Fruit fly (Drosophila melanogaster): Measurements from ENCODE around the gene chic.

The chic gene

DNA sequence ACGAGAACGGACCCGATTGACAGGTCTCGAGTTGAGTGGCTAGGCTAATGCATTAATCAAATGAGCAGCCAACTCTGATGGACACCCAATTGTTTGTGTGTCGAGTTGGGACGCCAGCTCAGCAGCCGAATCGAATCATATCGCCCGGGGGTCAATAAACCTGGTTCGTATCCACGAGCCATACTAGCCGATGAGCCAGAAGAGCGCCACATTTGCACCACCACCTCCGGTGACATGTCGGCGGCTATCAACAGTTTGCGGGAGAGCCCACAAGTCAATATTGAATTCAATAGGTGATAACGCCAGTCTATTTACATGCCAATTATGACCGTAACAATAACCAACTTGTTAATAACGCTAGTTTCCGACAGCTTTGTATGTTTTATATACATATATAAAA is 6.7 kb downstream of the chic start:
- TF ChIP-seq CG8478 (optimal IDR thresholded peaks at IDR 0.05) (no peak), CTCF (optimal IDR thresholded peaks at IDR 0.05) (no peak)

DNA sequence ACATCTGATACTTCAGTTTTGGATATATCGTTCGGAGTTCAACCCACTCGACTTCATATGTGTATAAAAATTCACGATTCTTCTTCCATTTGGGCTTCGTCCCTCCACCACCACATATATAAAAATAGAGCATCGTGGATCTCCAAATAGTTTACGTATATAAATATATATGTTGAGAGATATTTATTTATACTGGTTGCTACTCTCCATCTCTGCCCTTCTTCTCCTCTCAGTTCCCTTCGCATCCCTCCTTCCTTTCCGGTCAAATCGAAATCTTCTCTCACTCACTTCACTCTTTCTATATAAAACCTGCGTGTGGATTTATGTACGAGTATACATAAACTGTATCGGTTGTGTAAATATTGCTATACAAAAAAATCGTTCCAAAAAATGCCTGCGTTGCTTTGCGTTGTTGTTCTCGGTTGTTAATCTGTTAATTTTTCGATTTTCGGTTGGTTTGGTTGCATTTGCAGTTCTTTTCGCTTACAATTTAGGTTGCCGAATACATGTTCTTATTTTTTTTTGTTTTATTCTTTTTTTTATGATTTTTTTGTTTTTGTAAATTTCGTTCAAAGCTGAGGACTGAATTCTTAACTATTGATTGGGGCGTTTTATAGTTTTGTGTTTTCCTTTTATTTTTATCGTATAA is 8.1 kb downstream of the chic start:
- TF ChIP-seq CTCF (optimal IDR thresholded peaks at IDR 0.05), result no peak
- no peak for TF ChIP-seq CG8478 (optimal IDR thresholded peaks at IDR 0.05)

DNA sequence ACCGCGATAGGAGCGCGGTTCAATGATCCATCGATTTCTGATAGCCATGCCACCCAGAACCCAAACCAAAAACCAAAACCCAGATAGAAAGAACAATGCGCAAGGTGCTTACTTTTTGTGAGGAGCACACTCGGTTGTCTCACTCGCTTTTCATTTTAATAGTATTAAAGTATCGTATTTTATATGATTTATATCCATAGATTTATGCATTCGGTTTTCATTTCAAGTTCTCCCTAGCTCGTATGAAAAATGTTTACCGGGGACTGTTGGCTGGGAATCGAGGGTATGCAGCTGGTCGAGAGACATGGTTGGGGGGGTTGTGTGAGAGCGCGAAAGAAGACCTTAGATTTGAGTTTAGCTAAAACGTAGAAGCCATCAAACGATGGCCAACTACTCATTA is 8.8 kb downstream of the chic start:
- TF ChIP-seq CG8478 (optimal IDR thresholded peaks at IDR 0.05) (no peak), CTCF (optimal IDR thresholded peaks at IDR 0.05) (no peak)

DNA sequence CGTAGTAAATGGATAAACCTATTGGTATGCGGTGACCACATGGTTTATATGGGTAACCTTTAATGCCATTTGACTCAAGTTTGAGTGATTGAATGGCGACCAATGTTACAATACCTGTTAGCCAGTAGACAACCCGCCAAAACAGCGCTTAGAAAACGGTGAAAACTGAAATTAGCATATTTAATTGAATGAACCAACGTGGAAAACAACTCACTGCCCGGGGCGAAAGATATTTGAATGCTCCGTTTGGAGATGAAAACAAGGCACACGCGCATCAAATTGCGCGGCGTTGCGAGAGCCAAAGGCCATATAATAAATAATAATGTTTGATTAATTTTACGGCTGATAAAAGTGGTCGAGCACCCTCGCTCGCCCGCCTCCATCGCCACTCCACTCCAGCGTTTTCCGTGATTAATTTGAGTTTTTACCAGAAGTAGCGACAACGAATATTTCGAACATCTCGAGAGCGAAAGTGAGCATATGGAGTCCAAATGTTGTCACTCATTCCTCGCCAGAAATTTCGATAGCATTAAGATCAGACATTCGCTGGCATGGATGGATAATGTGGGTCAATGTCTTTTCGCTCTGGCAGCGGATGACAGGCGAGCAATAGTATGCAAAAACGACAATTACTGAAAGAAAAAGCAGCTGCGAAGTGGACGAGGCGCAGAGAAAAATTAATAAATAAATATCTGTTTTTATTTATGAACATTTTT is 9.6 kb downstream of the chic start:
- no peak for TF ChIP-seq CG8478 (optimal IDR thresholded peaks at IDR 0.05)
- no peak for TF ChIP-seq CTCF (optimal IDR thresholded peaks at IDR 0.05)

DNA sequence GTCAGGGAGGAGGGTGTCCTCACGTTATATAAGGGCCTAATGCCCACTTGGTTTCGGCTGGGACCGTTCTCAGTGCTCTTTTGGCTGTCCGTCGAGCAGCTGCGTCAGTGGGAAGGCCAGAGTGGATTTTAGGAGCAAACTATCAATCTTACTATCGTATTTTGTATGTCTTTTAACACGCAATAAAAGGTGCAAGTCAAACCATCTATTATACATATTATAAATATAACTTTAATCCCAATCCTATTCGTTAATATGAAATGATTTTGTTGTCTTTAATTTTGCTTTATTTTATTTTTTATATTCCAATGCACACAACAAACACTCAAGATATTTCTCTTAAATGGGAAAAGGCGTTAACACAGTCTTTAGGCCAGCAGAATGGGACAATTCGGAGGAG is 11.3 kb downstream of the chic start, which contains the start of gene Ucp4B:
Ucp4B (plus strand) TSS at position 301 of the 400 bp plus-strand sequence.
- TF ChIP-seq CTCF (optimal IDR thresholded peaks at IDR 0.05) (no peak), CG8478 (optimal IDR thresholded peaks at IDR 0.05) (no peak)

DNA sequence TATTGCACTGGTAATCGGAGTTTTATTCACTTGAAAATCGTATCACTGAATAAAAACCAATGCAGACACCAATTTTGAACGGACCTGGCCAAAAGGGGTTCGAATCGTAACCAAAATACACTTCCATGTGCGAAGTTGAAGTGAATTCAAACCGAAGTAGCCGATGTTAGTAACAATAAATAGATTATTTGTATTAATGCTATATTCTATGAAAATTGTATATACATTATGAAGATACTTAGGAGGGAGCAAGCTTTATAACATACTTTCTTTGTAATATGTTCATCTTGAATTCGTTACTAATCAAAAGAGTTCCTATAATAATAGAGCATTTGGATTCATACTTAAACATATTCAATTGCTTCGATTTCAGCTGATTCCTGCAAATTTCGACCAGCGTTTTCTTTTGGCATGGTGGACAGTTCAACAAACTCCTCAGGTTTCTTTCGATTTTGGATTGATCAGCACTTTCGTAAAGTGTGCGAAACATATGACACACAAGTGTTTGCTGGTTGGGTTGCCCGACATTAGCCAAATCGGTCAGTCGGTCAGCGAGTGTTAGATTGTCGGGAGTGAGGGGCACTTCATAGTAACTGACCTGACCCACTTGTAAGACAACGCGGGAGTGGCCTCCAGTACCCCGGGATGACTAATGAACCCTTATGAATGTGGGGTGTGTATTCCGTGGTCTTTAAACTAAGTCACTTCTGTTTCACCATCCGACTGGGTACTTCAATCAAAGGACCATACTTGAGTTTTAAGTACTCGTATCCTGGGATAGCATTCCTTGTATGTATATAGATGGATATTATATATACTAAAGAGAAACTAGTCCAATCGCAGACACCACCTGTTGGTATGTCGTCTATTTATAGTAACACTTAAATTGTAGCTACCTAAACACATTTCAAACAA is 12.9 kb downstream of the chic start, which contains the start of the genes CG13992 and Ucp4C:
CG13992 (minus strand) TSS at position 51 of the 915 bp plus-strand sequence.
Ucp4C (plus strand) TSS at position 865 of the 915 bp plus-strand sequence.
- no peak for TF ChIP-seq CTCF (optimal IDR thresholded peaks at IDR 0.05)

DNA sequence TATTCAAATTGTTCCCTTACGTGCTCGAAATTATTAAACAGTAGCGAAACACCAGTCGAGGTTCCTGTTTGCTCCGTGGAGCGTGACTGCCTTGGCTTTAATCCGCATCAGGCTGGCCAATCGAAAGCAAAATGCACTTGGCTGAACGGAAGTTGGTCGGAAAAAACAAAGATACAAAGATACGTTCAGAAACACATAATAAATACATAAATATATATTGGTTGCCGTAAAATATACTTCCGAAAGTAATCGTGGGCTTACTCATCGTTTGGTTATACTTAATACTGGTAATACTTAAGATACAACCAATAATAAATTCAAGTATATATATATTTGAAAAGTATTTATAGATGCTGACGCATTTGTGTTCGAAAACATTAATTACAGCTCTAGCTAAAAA is 16.0 kb downstream of the chic start, which contains the start of gene psd:
psd (minus strand) TSS at position 101 of the 400 bp plus-strand sequence.
- TF ChIP-seq CTCF (optimal IDR thresholded peaks at IDR 0.05) (no peak), CG8478 (optimal IDR thresholded peaks at IDR 0.05) (no peak)

DNA sequence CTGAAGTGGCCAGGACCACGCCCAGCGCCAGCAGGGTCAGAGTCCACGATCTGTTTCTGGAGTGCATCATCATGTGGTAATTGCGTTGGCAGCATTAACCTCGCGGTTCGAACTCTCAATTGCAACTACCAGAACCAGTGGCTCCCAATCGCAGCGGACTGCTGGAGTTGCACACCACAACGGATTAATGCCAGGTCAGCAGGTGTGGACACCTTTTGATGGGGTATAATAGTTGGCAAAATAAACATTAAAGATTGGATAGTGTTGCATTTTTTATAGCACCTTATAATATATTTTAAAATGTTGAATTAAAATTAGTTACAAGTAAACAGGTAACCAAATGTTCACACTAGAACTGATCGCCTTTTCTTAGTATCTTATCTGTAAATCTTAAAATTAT is 16.6 kb downstream of the chic start:
- TF ChIP-seq CG8478 (optimal IDR thresholded peaks at IDR 0.05) (no peak), CTCF (optimal IDR thresholded peaks at IDR 0.05) (no peak)

DNA sequence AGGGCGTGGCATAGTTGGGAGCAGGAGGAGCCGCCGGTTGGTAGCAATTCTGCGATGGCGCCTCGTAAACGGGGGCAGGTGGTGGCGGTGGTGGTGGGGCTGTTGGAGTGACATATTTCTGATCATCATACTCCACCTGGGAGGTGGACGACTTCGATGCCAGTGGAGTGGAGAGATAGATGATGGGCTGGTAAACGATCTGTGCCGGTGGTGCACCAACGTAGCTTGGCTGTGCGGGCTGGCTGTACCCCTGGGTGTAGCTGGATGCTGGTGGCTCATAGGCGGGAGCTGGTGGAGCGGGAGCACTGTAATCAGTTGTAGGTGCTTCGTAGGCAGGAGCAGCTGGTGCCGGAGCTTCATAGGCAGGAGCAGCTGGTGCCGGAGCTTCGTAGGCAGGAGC is 17.6 kb downstream of the chic start:
- TF ChIP-seq CTCF (optimal IDR thresholded peaks at IDR 0.05) (no peak), CG8478 (optimal IDR thresholded peaks at IDR 0.05) (no peak)

DNA sequence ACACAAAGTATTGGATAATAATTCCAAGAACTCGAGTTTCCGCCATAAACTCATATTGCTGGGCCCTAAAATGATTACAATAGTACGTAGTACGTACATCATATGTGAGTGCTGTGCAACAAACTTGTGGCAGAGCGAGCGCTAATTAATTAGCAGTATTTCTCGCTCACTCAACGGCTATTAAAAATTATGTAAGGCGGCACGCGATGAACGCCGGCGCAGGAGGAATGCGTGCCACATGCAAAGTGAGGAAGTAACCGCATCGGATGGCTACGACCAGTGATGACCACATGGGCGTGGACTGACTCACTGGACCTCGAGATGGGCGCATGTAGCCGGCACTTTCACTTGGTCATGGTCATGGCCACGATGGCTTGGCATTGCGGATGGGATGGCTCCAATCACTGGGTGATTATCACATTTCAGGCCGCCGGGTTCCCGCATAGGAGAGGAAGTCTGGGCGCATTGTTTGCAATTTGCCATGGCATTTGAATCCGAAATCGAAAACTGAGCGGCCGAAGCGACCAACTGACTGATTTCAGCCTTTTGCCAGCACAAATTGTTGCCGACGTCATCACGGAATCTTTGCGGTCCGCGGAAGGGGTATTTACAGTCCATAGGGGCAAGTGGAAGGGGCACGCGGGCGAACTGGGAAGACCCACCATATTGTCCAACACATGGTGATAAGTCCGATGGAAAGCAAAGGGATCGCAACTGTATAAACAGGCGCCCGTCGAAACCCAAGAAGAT is 19.5 kb downstream of the chic start:
- no peak for TF ChIP-seq CG8478 (optimal IDR thresholded peaks at IDR 0.05)
- no peak for TF ChIP-seq CTCF (optimal IDR thresholded peaks at IDR 0.05)

DNA sequence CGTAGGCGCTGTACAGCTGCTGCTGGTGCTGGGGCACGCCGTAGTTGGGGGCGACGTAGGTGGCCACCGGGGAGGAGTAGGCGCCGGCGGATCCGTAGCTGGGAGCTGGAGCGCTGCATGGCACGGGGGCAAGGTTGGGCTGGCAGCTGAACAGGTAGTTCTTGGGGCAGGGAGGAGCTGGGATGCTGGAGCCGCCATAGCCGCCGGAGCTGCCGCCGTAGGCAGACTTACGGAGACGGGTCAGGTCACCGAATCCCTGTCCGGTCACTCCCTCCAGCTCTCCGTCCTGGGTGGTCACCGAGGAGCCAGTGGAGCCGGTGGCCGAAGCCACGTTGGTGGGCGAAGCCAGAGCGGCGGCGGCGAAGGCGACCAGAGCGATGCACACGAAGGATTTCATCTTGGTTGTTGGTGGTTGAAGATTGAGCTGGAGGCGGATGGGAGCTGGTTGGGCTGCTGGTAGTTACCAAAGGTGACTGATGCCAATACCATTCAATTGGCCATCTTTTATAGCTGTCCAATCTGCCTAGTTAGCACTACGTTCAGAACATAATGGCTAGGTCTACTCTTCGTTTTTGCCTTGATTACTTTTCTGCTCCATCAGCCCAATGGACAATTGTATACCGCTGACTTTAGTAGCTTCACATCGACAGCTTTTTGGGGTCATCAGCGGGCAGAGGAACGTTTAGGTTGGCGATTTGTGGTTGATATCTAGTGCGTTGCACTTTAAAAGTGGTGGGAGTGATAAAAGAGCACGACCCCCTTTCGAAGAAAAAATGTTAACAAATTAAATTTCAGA is 20.8 kb downstream of the chic start, which contains the start of gene Vm26Aa:
Vm26Aa (minus strand) TSS at position 478 of the 796 bp plus-strand sequence.
- TF ChIP-seq CTCF (optimal IDR thresholded peaks at IDR 0.05), result no peak
- TF ChIP-seq CG8478 (optimal IDR thresholded peaks at IDR 0.05), result no peak

DNA sequence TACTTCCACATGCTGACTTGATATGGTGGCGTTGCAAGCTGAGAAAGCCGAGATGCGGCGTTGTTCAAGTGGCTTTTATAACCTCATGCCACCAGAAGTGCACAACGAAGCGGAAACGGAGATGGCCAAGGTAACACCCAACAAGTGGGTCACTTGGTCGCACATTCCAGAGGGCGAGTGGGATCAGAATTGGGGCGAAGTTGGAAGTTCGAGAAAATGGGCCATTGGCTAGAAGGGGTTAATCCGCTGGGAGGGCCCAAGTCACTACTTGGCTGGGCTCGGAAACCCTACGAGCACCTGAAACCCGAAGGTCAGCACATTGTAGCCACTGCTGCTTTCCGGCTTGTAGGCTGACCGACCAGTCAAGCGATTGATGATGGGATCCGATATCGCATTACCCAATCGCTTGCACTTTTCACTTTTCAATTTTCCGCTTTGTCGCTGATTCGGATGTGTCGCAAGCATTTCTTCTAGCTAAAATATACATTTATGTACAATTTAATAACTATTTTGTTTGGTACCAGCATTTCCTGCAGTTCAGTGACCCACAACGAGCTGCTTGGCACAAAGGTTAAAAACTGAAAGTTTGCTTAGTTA is 22.1 kb downstream of the chic start, which contains the start of gene Vm26Ac:
Vm26Ac (minus strand) TSS at position 51 of the 597 bp plus-strand sequence.
- TF ChIP-seq CG8478 (optimal IDR thresholded peaks at IDR 0.05) (no peak), CTCF (optimal IDR thresholded peaks at IDR 0.05) (no peak)

DNA sequence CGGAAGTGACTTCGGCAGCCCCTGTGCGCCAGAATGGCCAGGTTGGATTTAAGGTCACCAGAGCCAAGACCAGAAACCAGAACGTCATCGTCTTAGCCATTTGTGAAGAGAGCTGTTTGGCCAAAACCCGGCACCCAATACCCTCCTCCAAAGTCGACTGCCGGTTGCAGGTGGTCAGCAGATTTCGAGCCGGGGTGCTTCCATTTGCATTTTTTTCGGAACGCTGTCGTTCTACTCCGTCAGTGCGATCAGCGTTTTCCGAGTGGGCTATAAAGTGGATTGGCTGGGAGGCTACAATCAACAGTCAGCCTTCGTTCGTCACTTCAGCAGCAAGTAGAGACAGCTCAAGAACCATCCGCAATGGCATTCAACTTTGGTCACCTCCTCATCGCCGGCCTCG is 24.1 kb downstream of the chic start, which contains the start of the genes CG13998 and Vm26Ab:
CG13998 (minus strand) TSS at position 114 of the 400 bp plus-strand sequence.
Vm26Ab (plus strand) TSS at position 299 of the 400 bp plus-strand sequence.
- TF ChIP-seq CG8478 (optimal IDR thresholded peaks at IDR 0.05) (no peak), CTCF (optimal IDR thresholded peaks at IDR 0.05) (no peak)
